Fruit fly (Drosophila melanogaster): Measurements from ENCODE around the gene CG42709.
A peak's percentile ranks its signal among the peaks of the same experiment; 100 is the strongest.

Gene CG42709

DNA sequence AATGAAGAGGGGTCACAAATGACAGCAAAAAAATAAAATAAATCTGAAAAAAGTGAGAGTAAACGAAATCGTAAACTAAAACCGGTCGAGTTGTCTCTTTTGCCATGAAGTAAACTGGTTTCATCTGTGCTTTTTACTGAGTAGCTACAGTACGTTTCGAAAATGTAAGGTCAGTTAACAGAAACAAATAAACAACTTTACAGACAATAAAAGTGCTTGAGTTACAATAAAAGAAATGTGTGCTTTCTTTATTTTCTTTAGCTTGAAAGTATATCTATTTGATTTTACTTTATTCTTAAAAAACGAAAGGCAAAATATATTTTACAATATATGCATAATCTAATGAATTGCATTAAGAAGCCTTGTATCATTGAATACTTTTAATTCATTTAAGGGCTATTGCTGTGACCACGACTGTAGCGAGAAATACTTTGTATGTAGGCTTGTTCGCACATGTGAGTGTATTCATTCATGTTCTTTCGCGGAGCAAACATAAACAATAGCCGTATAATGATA is 3.0 kb downstream of the CG42709 start (continued):
- TF ChIP-seq tll (GFP tag; optimal IDR thresholded peaks at IDR 0.05) (no peak), crp (GFP tag; optimal IDR thresholded peaks at IDR 0.05) (no peak), CG15696 (tag; optimal IDR thresholded peaks at IDR 0.05) (no peak), fru (optimal IDR thresholded peaks at IDR 0.05) (no peak), CG2678 (tag; optimal IDR thresholded peaks at IDR 0.05) (peak; percentile 90), CG12942 (GFP tag; optimal IDR thresholded peaks at IDR 0.05) (no peak), run (tag; optimal IDR thresholded peaks at IDR 0.05) (peak; percentile 64), gce (GFP tag; IDR thresholded peaks at IDR 0.05) (no peak), Camta (GFP tag; optimal IDR thresholded peaks at IDR 0.05) (peak; percentile 48), CG11093 (GFP tag; IDR thresholded peaks at IDR 0.05) (no peak), CG33213 (GFP tag; optimal IDR thresholded peaks at IDR 0.05) (no peak), Aef1 (GFP tag; IDR thresholded peaks at IDR 0.05) (peak; percentile 22; the same call in 1 of the 3 replicates), Lhr (GFP tag; optimal IDR thresholded peaks at IDR 0.05) (no peak), bab2 (GFP tag; optimal IDR thresholded peaks at IDR 0.05) (peak; percentile 50), Hr78 (GFP tag; optimal IDR thresholded peaks at IDR 0.05) (peak in 1 of 2 experiments; percentile 21), zfh1 (GFP tag; IDR thresholded peaks at IDR 0.05) (no peak), CG11247 (GFP tag; IDR thresholded peaks at IDR 0.05) (no peak), Ravus (GFP tag; IDR thresholded peaks at IDR 0.05) (no peak), Chrac-16 (GFP tag; optimal IDR thresholded peaks at IDR 0.05) (peak; percentile 47), chm (GFP tag; IDR thresholded peaks at IDR 0.05) (no peak), Xrp1 (GFP tag; IDR thresholded peaks at IDR 0.05) (peak; percentile 64; the same call in 1 of the 2 replicates), CG10366 (GFP tag; IDR thresholded peaks at IDR 0.05) (no peak), HHEX (GFP tag; optimal IDR thresholded peaks at IDR 0.05) (peak; percentile 39), Dek (tag; optimal IDR thresholded peaks at IDR 0.05) (peak; percentile 60), ara (GFP tag; IDR thresholded peaks at IDR 0.05) (no peak), CG17186 (GFP tag; optimal IDR thresholded peaks at IDR 0.05) (no peak), NfI (GFP tag; optimal IDR thresholded peaks at IDR 0.05) (peak; percentile 30), CG2712 (tag; optimal IDR thresholded peaks at IDR 0.05) (peak; percentile 79), CG9609 (GFP tag; optimal IDR thresholded peaks at IDR 0.05) (peak; percentile 0), D19A (tag; optimal IDR thresholded peaks at IDR 0.05) (peak; percentile 62), Dref (GFP tag; IDR thresholded peaks at IDR 0.05) (no peak), Meics (GFP tag; optimal IDR thresholded peaks at IDR 0.05) (peak; percentile 79), wek (GFP tag; optimal IDR thresholded peaks at IDR 0.05) (no peak), tio (GFP tag; optimal IDR thresholded peaks at IDR 0.05) (peak; percentile 30), Rfx (GFP tag; IDR thresholded peaks at IDR 0.05) (peak; percentile 71), kni (GFP tag; optimal IDR thresholded peaks at IDR 0.05) (no peak), zfh2 (GFP tag; optimal IDR thresholded peaks at IDR 0.05) (peak; percentile 17), pnt (GFP tag; optimal IDR thresholded peaks at IDR 0.05) (no peak), dysf (GFP tag; IDR thresholded peaks at IDR 0.05) (peak; percentile 55; the same call in 2 of the 3 replicates), CG8388 (GFP tag; optimal IDR thresholded peaks at IDR 0.05) (peak; percentile 67), CG1792 (GFP tag; optimal IDR thresholded peaks at IDR 0.05) (no peak), CG8924 (tag; optimal IDR thresholded peaks at IDR 0.05) (peak; percentile 75), NFAT (GFP tag; IDR thresholded peaks at IDR 0.05) (no peak), odd (GFP tag; optimal IDR thresholded peaks at IDR 0.05) (peak; percentile 37), Mrtf (GFP tag; IDR thresholded peaks at IDR 0.05) (no peak), Sox100B (GFP tag; optimal IDR thresholded peaks at IDR 0.05) (peak; percentile 74), CG6272 (GFP tag; IDR thresholded peaks at IDR 0.05) (no peak), insv (GFP tag; optimal IDR thresholded peaks at IDR 0.05) (no peak), cas (GFP tag; IDR thresholded peaks at IDR 0.05) (no peak), CG34224 (GFP tag; IDR thresholded peaks at IDR 0.05; ENCODE audit: partially characterized antibody) (no peak), chn (GFP tag; optimal IDR thresholded peaks at IDR 0.05) (no peak)
